Worm (Caenorhabditis elegans): Measurements from ENCODE around the gene F44G4.5.

ce11 chrII:8982683-8983082 is 17.5 kb downstream of the F44G4.5 start, which contains the start of gene C18E9.7:
- TF ChIP-seq hmg-4 (GFP tag; optimal IDR thresholded peaks at IDR 0.05) (no peak), ama-1 (optimal IDR thresholded peaks at IDR 0.05) (no peak), ceh-13 (GFP tag; optimal IDR thresholded peaks at IDR 0.05) (no peak), pes-1 (GFP tag; IDR thresholded peaks at IDR 0.05) (no peak), flt-1 (GFP tag; IDR thresholded peaks at IDR 0.05) (no peak), aly-1 (tag; optimal IDR thresholded peaks at IDR 0.05) (no peak), ets-7 (tag; optimal IDR thresholded peaks at IDR 0.05) (no peak), B0310.2 (tag; optimal IDR thresholded peaks at IDR 0.05) (no peak), tra-4 (tag; optimal IDR thresholded peaks at IDR 0.05) (no peak)
